Worm (Caenorhabditis elegans) whole organism, young adult: ENCODE data around the gene chw-1.

ENCODE experiments used
- ama-1 ChIP-seq, 3 experiments: fragments of 150-350 bp in 1 of 3; sonication (generic microtip) in 2 of 3; optimal IDR thresholded peaks; 2 replicates each; lab custom pipeline; 2014 to 2018; ENCODE audit warnings: missing biosample characterization in 2 of 3, missing genetic modification characterization in 2 of 3, missing genetic modification reagents in 2 of 3
- hmg-20 ChIP-seq: fragments of 200-800 bp; sonication (Bioruptor generic); IDR thresholded peaks from 2 replicates; pipeline ENCODE4 v1.3.6; 2022; ENCODE audit warnings: missing genetic modification reagents, missing genetic modification characterization, missing compliant biosample characterization
- madf-3 ChIP-seq: fragments of 200-800 bp; sonication (Bioruptor generic); IDR thresholded peaks from 2 replicates; pipeline ENCODE4 v1.3.6; 2022; ENCODE audit warnings: missing genetic modification reagents, missing genetic modification characterization, missing compliant biosample characterization
- somi-1 ChIP-seq: fragments of 200-800 bp; sonication (Bioruptor generic); optimal IDR thresholded peaks from 2 replicates; lab custom pipeline; 2018; ENCODE audit warnings: mild to moderate bottlenecking, missing genetic modification characterization, missing compliant biosample characterization
- ztf-6 ChIP-seq: fragments of 200-800 bp; sonication (Bioruptor generic); IDR thresholded peaks from 2 replicates; pipeline ENCODE4 v1.3.6; 2022; ENCODE audit warnings: missing genetic modification reagents, missing genetic modification characterization, missing compliant biosample characterization

DNA sequence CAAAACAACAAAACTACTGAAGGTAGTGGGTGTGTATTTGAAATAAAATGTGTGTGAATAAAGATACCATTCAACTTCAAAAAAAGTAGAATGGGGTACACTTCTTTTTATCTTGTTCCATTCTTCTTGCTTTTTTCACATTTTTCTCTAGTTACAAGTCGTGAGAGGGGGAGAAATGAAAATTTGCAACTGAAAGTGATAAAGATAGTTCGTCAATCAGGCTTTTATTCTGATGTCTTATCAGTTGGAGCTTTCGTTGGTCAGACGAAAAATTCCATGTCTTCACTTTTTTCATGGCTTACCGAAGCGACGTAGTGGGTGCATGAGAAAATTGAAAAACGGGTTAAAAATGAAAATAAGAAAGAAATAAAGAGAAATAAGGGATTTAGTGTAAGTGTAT lies 28.4 kb upstream of the chw-1 start, which contains the start of gene Y32F6A.4:
- TF ChIP-seq hmg-20 (GFP tag; lab: Robert Waterston, UW) (no peak), ztf-6 (GFP tag; lab: Robert Waterston, UW) (no peak), ama-1 (optimal IDR thresholded peaks at IDR 0.05; lab: Kevin White, UChicago) (no peak), ama-1 (GFP tag; optimal IDR thresholded peaks at IDR 0.05; lab: Kevin White, UChicago) (no peak), madf-3 (GFP tag; lab: Robert Waterston, UW) (no peak), somi-1 (no peak)
